Worm (Caenorhabditis elegans) whole organism, late embryonic: ENCODE measurements around the gene ergi-3.

Experiments used
- C08G9.2 ChIP-seq: sonication (generic microtip); optimal IDR thresholded peaks from 2 replicates; lab custom pipeline; 2016; ENCODE audit warnings: mild to moderate bottlenecking, missing genetic modification characterization, moderate library complexity, missing compliant biosample characterization
- K02D7.2 ChIP-seq: sonication (generic microtip); optimal IDR thresholded peaks from 2 replicates; lab custom pipeline; 2017; ENCODE audit warnings: mild to moderate bottlenecking, missing genetic modification characterization, missing compliant biosample characterization
- K09A11.1 ChIP-seq: sonication (generic microtip); optimal IDR thresholded peaks from 2 replicates; lab custom pipeline; 2017; ENCODE audit warnings: antibody characterized with exemption, mild to moderate bottlenecking, missing genetic modification characterization, missing compliant biosample characterization; ENCODE audit not compliant: insufficient read depth
- ama-1 ChIP-seq: fragments of 150-350 bp; optimal IDR thresholded peaks from 2 replicates; lab custom pipeline; 2014
- ceh-14 ChIP-seq: sonication (generic microtip); optimal IDR thresholded peaks from 2 replicates; lab custom pipeline; 2016; ENCODE audit warnings: missing genotype, missing genetic modification characterization, missing compliant biosample characterization
- ceh-19 ChIP-seq: fragments of 200-800 bp; sonication (Bioruptor generic); optimal IDR thresholded peaks from 2 replicates; lab custom pipeline; 2018; ENCODE audit warnings: mild to moderate bottlenecking, missing genetic modification characterization, missing compliant biosample characterization
- ceh-2 ChIP-seq: sonication (generic microtip); optimal IDR thresholded peaks from 2 replicates; lab custom pipeline; 2016; ENCODE audit warnings: missing genotype, missing genetic modification characterization, missing compliant biosample characterization
- ceh-22 ChIP-seq: sonication (generic microtip); optimal IDR thresholded peaks from 2 replicates; lab custom pipeline; 2017; ENCODE audit warnings: missing biosample characterization, missing genetic modification characterization
- ceh-24 ChIP-seq: sonication (generic microtip); optimal IDR thresholded peaks from 2 replicates; lab custom pipeline; 2016; ENCODE audit warnings: mild to moderate bottlenecking, missing genetic modification characterization, missing compliant biosample characterization
- ceh-45 ChIP-seq: fragments of 200-800 bp; sonication (Bioruptor generic); IDR thresholded peaks from 2 replicates; pipeline ENCODE4 v1.3.6; 2022; ENCODE audit warnings: missing genetic modification reagents, missing genetic modification characterization, missing compliant biosample characterization
- dve-1 ChIP-seq: sonication (generic microtip); optimal IDR thresholded peaks from 2 replicates; lab custom pipeline; 2017; ENCODE audit warnings: antibody characterized with exemption, mild to moderate bottlenecking, missing genetic modification characterization, missing compliant biosample characterization
- elt-2 ChIP-seq: sonication (generic microtip); optimal IDR thresholded peaks from 2 replicates; lab custom pipeline; 2016; ENCODE audit warnings: missing genetic modification reagents, missing genetic modification characterization, missing compliant biosample characterization
- elt-4 ChIP-seq: sonication (generic microtip); optimal IDR thresholded peaks from 2 replicates; lab custom pipeline; 2016; ENCODE audit warnings: missing genetic modification characterization, missing compliant biosample characterization
- ets-4 ChIP-seq: sonication (generic microtip); optimal IDR thresholded peaks from 2 replicates; lab custom pipeline; 2016; ENCODE audit warnings: missing genetic modification characterization, missing compliant biosample characterization
- eyg-1 ChIP-seq: sonication (generic microtip); optimal IDR thresholded peaks from 2 replicates; lab custom pipeline; 2016; ENCODE audit warnings: missing genotype, missing genetic modification characterization, missing compliant biosample characterization
- fkh-6 ChIP-seq: sonication (generic microtip); optimal IDR thresholded peaks from 2 replicates; lab custom pipeline; 2016; ENCODE audit warnings: missing genetic modification characterization, missing compliant biosample characterization
- gmeb-2 ChIP-seq: sonication (generic microtip); optimal IDR thresholded peaks from 2 replicates; lab custom pipeline; 2016; ENCODE audit warnings: missing genetic modification characterization, inconsistent platforms, missing compliant biosample characterization
- hlh-13 ChIP-seq: fragments of 200-800 bp; sonication (Bioruptor generic); optimal IDR thresholded peaks from 2 replicates; lab custom pipeline; 2018; ENCODE audit warnings: mild to moderate bottlenecking, missing genetic modification characterization, missing compliant biosample characterization
- hlh-30 ChIP-seq: sonication (generic microtip); optimal IDR thresholded peaks from 2 replicates; lab custom pipeline; 2017; ENCODE audit warnings: antibody characterized with exemption, missing genetic modification characterization, missing compliant biosample characterization; ENCODE audit not compliant: insufficient read depth
- lin-11 ChIP-seq: fragments of 200-800 bp; sonication (Bioruptor generic); optimal IDR thresholded peaks from 2 replicates; lab custom pipeline; 2018; ENCODE audit warnings: mild to moderate bottlenecking, missing genetic modification characterization, missing compliant biosample characterization
- mec-3 ChIP-seq: sonication (generic microtip); optimal IDR thresholded peaks from 2 replicates; lab custom pipeline; 2016; ENCODE audit warnings: borderline replicate concordance, missing genetic modification characterization, missing compliant biosample characterization
- nfya-1 ChIP-seq: sonication (generic microtip); optimal IDR thresholded peaks from 2 replicates; lab custom pipeline; 2017; ENCODE audit warnings: missing genetic modification characterization, mild to moderate bottlenecking, missing compliant biosample characterization, antibody characterized with exemption, moderate library complexity
- nhr-11 ChIP-seq: fragments of 150-350 bp; optimal IDR thresholded peaks from 2 replicates; lab custom pipeline; 2014; ENCODE audit warnings: missing biosample characterization, missing genetic modification characterization
- nhr-232 ChIP-seq: sonication (generic microtip); optimal IDR thresholded peaks from 2 replicates; lab custom pipeline; 2016; ENCODE audit warnings: missing genetic modification characterization, missing compliant biosample characterization
- odd-2 ChIP-seq: sonication (generic microtip); optimal IDR thresholded peaks from 2 replicates; lab custom pipeline; 2017; ENCODE audit warnings: antibody characterized with exemption, mild to moderate bottlenecking, missing genetic modification characterization, missing compliant biosample characterization
- pat-9 ChIP-seq: fragments of 200-800 bp; sonication (Bioruptor generic); optimal IDR thresholded peaks from 2 replicates; lab custom pipeline; 2018; ENCODE audit warnings: mild to moderate bottlenecking, missing genetic modification characterization, moderate library complexity, missing compliant biosample characterization
- pha-2 ChIP-seq: sonication (generic microtip); optimal IDR thresholded peaks from 2 replicates; lab custom pipeline; 2017; ENCODE audit warnings: mild to moderate bottlenecking, missing genetic modification characterization, missing compliant biosample characterization
- rnt-1 ChIP-seq: sonication (generic microtip); optimal IDR thresholded peaks from 2 replicates; lab custom pipeline; 2016; ENCODE audit warnings: missing genetic modification characterization, missing compliant biosample characterization
- sdc-2 ChIP-seq: sonication (generic microtip); optimal IDR thresholded peaks from 2 replicates; lab custom pipeline; 2016; ENCODE audit warnings: missing genotype, missing genetic modification characterization, missing compliant biosample characterization
- sox-2 ChIP-seq: fragments of 200-800 bp; sonication (Bioruptor generic); IDR thresholded peaks from 2 replicates; pipeline ENCODE4 v1.3.6; 2022; ENCODE audit warnings: missing genetic modification reagents, missing genetic modification characterization, missing compliant biosample characterization
- syd-9 ChIP-seq: sonication (generic microtip); optimal IDR thresholded peaks from 2 replicates; lab custom pipeline; 2016; ENCODE audit warnings: mild to moderate bottlenecking, missing genetic modification characterization, moderate library complexity, missing compliant biosample characterization
- tbx-7 ChIP-seq: sonication (generic microtip); optimal IDR thresholded peaks from 2 replicates; lab custom pipeline; 2016; ENCODE audit warnings: missing genotype, missing genetic modification characterization, missing compliant biosample characterization
- unc-3 ChIP-seq, 2 experiments: fragments of 200-800 bp in 1 of 2; sonication (Bioruptor generic) in 1 of 2; sonication (generic microtip) in 1 of 2; conservative IDR thresholded peaks in 1 of 2; optimal IDR thresholded peaks in 1 of 2; 2 replicates each; pipeline versions ENCODE4 v1.3.6 to Lab custom; 2016 to 2022; ENCODE audit warnings: missing compliant biosample characterization in 2 of 2, missing genetic modification characterization in 2 of 2, missing genetic modification reagents in 1 of 2
- unc-42 ChIP-seq: sonication (generic microtip); optimal IDR thresholded peaks from 2 replicates; lab custom pipeline; 2016; ENCODE audit warnings: missing genotype, missing genetic modification characterization, missing compliant biosample characterization
- zip-5 ChIP-seq: sonication (generic microtip); optimal IDR thresholded peaks from 2 replicates; lab custom pipeline; 2016; ENCODE audit warnings: missing genetic modification characterization, missing compliant biosample characterization

ergi-3 gene

DNA sequence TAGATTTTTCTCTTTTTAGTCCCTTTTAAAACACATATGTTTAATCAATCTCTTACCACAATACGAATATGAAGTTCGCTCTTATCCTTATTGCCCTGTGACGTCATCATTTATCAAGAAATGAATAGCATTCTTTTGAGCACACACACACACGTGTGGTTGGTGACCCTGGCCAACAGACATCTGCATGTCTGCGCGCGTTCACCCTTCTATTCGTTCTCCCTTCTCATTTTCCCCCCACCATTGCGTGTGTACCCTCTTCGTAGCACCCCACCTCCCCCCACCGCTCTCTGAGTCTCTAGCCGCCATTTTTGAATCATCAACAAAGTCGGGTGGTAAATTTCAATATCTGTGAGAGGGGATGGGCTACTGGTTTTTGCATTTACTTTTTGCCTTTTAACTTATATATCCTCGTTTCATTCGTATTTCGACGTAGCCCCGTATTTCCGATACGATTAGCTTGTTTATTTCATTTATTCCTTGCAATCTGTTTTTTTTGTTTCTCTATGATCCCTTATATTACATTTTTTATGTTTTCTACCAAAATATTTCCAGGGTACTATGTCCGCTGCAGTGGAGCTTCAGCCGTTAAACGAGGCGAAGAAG lies 15.9 kb downstream of the ergi-3 start, which contains the start of gene ent-2:
ent-2 (plus strand) TSS at position 556 of the 606 bp plus-strand sequence.
- TF ChIP-seq ceh-14 (tag; lab: Kevin White, UChicago) = no peak
- no peak for TF ChIP-seq rnt-1
- TF ChIP-seq gmeb-2 (tag; lab: Kevin White, UChicago) = no peak
- TF ChIP-seq zip-5 = no peak
- TF ChIP-seq hlh-30 (tag; lab: Kevin White, UChicago) = peak; percentile 5
- no peak for TF ChIP-seq K09A11.1 (tag; lab: Kevin White, UChicago)
- TF ChIP-seq pat-9 (tag; lab: Kevin White, UChicago) = peak; percentile 6
- no peak for TF ChIP-seq ceh-45
- TF ChIP-seq tbx-7 (tag; lab: Kevin White, UChicago) = no peak
- TF ChIP-seq ama-1 (lab: Kevin White, UChicago) = no peak
- TF ChIP-seq mec-3 (tag; lab: Kevin White, UChicago) = no peak
- no peak for TF ChIP-seq ets-4 (tag; lab: Kevin White, UChicago)
- TF ChIP-seq unc-42 (tag; lab: Kevin White, UChicago) = no peak
- no peak for TF ChIP-seq K02D7.2
- no peak for TF ChIP-seq C08G9.2
- TF ChIP-seq sox-2 (GFP tag; lab: Robert Waterston, UW) = no peak
- peak; percentile 51 for TF ChIP-seq elt-2 (tag; lab: Kevin White, UChicago)
- TF ChIP-seq unc-3 (GFP tag; conservative IDR thresholded peaks at IDR 0.05; lab: Robert Waterston, UW) = no peak
- no peak for TF ChIP-seq unc-3 (tag; optimal IDR thresholded peaks at IDR 0.05; lab: Kevin White, UChicago)
- no peak for TF ChIP-seq syd-9 (tag; lab: Kevin White, UChicago)
- no peak for TF ChIP-seq nfya-1 (tag; lab: Kevin White, UChicago)
- no peak for TF ChIP-seq hlh-13
- no peak for TF ChIP-seq ceh-24 (tag; lab: Kevin White, UChicago)
- no peak for TF ChIP-seq elt-4
- no peak for TF ChIP-seq ceh-22 (tag; lab: Kevin White, UChicago)

DNA sequence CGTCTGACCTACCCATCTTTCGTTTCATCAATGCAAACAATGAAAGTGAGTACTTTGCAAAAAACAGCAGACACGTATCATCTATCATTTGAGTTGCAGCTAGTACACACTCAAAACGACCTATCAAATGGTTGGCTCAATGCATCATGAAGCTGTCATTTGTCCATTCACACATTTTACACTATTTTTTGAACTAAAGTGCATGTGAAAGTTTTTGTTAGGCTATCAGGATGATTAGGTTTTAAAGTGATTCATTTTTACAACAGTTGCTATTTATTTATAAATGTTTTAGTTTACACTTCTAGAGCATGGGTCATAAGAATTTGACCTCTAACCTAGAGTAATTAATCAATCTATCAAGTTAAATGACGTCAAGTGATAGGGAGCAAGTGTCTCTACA lies 16.6 kb downstream of the ergi-3 start:
- TF ChIP-seq ceh-2 (tag; lab: Kevin White, UChicago) (no peak), lin-11 (tag; lab: Kevin White, UChicago) (no peak)

DNA sequence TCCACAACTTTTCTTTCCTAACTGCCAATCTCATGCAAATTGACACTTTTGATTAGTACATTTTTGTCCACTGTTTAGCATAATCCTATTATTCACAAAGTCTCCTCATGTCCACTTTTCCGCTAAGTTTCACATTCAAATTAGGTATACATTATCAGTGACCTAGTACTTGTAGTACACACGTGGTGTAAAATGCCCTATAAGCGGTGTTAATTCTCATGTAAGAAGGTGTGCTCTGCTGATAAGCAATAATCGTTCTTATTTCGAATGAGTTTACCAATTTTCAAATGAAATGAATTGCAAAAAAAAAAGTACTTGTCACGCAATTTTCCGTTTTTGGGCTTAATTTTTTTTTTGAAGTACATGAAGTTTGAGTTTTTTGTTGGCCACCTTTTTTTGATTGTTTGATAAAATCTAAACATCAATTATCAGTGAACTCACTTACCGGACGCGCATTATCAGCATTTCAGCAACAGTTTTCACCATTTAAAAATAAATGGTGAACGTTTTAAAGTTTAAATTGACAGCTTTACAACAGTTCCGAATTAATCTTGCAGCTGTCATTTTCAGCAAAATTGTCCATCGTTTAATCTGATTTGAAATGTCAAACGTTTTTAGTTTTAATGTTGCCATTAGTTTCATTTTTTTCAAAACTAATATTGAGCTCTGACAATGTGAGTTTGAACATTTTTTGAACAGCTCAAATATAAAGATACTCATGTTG lies 17.7 kb downstream of the ergi-3 start:
- TF ChIP-seq elt-2 (tag; lab: Kevin White, UChicago) (peak; percentile 75), ceh-22 (tag; lab: Kevin White, UChicago) (no peak)

DNA sequence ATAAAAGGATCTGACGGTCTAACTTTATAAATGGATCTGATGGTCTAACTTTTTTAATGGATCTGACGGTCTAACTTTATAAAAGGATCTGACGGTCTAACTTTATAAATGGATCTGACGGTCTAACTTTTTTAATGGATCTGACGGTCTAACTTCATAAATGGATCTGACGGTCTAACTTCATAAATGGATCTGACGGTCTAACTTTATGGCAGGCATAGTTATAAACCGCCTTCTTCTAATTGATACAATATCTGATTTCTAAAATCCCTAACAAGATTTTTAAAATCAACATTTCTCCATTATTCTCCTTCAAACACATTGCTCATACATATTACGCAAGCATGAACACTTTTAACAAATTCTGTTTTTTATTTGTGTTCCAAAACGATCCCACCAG lies 19.5 kb downstream of the ergi-3 start, which contains the start of gene K09A9.8:
K09A9.8 (minus strand) TSS at position 101 of the 400 bp plus-strand sequence.
- TF ChIP-seq elt-4 = no peak
- no peak for TF ChIP-seq nhr-11 (tag; lab: Kevin White, UChicago)
- no peak for TF ChIP-seq ceh-19 (GFP tag; lab: Kevin White, UChicago)
- TF ChIP-seq eyg-1 (tag; lab: Kevin White, UChicago) = no peak
- TF ChIP-seq hlh-30 (tag; lab: Kevin White, UChicago) = no peak
- no peak for TF ChIP-seq syd-9 (tag; lab: Kevin White, UChicago)
- no peak for TF ChIP-seq sdc-2 (tag; lab: Kevin White, UChicago)
- no peak for TF ChIP-seq nfya-1 (tag; lab: Kevin White, UChicago)
- TF ChIP-seq elt-2 (tag; lab: Kevin White, UChicago) = no peak
- no peak for TF ChIP-seq nhr-232
- TF ChIP-seq odd-2 (tag; lab: Kevin White, UChicago) = no peak
- no peak for TF ChIP-seq fkh-6
- TF ChIP-seq dve-1 (tag; lab: Kevin White, UChicago) = no peak
- no peak for TF ChIP-seq zip-5
- TF ChIP-seq hlh-13 = no peak
- TF ChIP-seq pha-2 (tag; lab: Kevin White, UChicago) = no peak
- TF ChIP-seq tbx-7 (tag; lab: Kevin White, UChicago) = no peak
